Worm (Caenorhabditis elegans): Measurements from ENCODE around the gene set-14.

ce11 chrII:10838550-10838949 lies 42.5 kb upstream of the set-14 start:
- TF ChIP-seq ama-1 (optimal IDR thresholded peaks at IDR 0.05) (no peak), R02D3.7 (tag; optimal IDR thresholded peaks at IDR 0.05) (no peak), jun-1 (tag; optimal IDR thresholded peaks at IDR 0.05) (no peak)

Measured in whole organism, L3 larva.